ENCODE assay signal across 3 worm cellular contexts in genomic region chrV:12261377-12261776, ce11.
TF ChIP-seq lines count a peak whose summit lies in the region.

TSS of gene tbb-6 (plus strand) at chrV:12261531.

TF ChIP-seq in whole organism, L1 larva, 84 proteins besides CTCF, POLR2A, EP300 and RAD21:
- TF ChIP-seq zip-4 (GFP tag; optimal IDR thresholded peaks at IDR 0.05; lab: Kevin White, UChicago) = peak; percentile 75
- TF ChIP-seq nhr-85 (tag; lab: Kevin White, UChicago) = no peak
- TF ChIP-seq skn-1 (tag; optimal IDR thresholded peaks at IDR 0.05; lab: Kevin White, UChicago) = peak; percentile 48
- TF ChIP-seq efl-1 (optimal IDR thresholded peaks at IDR 0.05; lab: Kevin White, UChicago) = no peak
- TF ChIP-seq efl-1 (GFP tag; optimal IDR thresholded peaks at IDR 0.05 in 1 of 2; lab: Kevin White, UChicago) = peak in 1 of 2 experiments; percentile 4
- peak; percentile 46 for TF ChIP-seq nhr-71 (tag; optimal IDR thresholded peaks at IDR 0.05; lab: Kevin White, UChicago)

TF ChIP-seq in whole organism, L2 larva, 48 proteins besides CTCF, POLR2A, EP300 and RAD21:
- TF ChIP-seq nhr-237 (tag; optimal IDR thresholded peaks at IDR 0.05; lab: Kevin White, UChicago) = no peak
- TF ChIP-seq elt-1 (tag; optimal IDR thresholded peaks at IDR 0.05; lab: Kevin White, UChicago) = no peak
- peak; percentile 34 for TF ChIP-seq C34F6.9 (tag; optimal IDR thresholded peaks at IDR 0.05; lab: Kevin White, UChicago)
- no peak for TF ChIP-seq ztf-1 (GFP tag; conservative IDR thresholded peaks at IDR 0.05; lab: Robert Waterston, UW)
- no peak for TF ChIP-seq aly-2 (tag; optimal IDR thresholded peaks at IDR 0.05; lab: Kevin White, UChicago)

TF ChIP-seq in whole organism, young adult, 124 proteins besides CTCF, POLR2A, EP300 and RAD21:
- TF ChIP-seq cebp-1 (GFP tag; IDR thresholded peaks at IDR 0.05; lab: Robert Waterston, UW) (peak; percentile 96), cebp-1 (tag; optimal IDR thresholded peaks at IDR 0.05; lab: Kevin White, UChicago) (peak; percentile 99), sptf-2 (GFP tag; optimal IDR thresholded peaks at IDR 0.05; lab: Kevin White, UChicago) (no peak), F37B4.10 (GFP tag; IDR thresholded peaks at IDR 0.05; lab: Robert Waterston, UW) (no peak)
TF ChIP-seq in whole organism, young adult: peak in this region for 1.
